Worm (Caenorhabditis elegans) whole organism, L4/young adult: ENCODE measurements around the gene C35D6.4.
"Not testable (repeated sequence)": the region's sequence is repeated elsewhere in the genome, so short reads cannot be mapped to it uniquely, and the experiment has no call there.

Experiments used
- W03F9.2 ChIP-seq: fragments of 150-350 bp; optimal IDR thresholded peaks from 2 replicates; lab custom pipeline; 2014; ENCODE audit warnings: missing biosample characterization, missing genetic modification characterization
- dao-5 ChIP-seq: sonication (generic microtip); optimal IDR thresholded peaks from 2 replicates; lab custom pipeline; 2016; ENCODE audit warnings: missing genotype, missing genetic modification characterization, moderate library complexity, missing compliant biosample characterization
- him-1 ChIP-seq: sonication (generic microtip); optimal IDR thresholded peaks from 2 replicates; lab custom pipeline; 2016; ENCODE audit warnings: missing genotype, missing genetic modification reagents, missing genetic modification characterization, missing compliant biosample characterization

The C35D6.4 gene

DNA sequence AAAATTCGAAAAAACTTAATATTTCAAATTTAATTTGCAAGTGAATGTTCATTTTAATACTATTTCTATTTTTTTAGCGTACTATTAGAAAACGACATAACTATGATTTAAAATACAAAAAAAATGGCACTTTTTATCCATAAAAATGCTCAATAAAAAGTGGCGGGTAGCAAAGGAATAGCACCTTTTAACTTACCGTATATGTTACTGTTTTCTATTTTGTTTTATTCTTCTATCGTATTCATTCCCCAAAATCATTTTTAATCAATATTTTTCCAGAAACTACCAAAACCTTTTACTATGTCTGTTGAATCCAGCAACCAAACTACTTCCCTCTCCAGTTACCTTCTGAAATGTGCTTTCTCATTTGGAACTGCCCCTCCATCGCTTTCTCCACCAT, at the start of gene C35D6.4:
TSS of gene C35D6.4 (plus strand) at position 301 of the 400 bp plus-strand sequence.
- TF ChIP-seq him-1 (tag; lab: Kevin White, UChicago) = no peak
- TF ChIP-seq dao-5 (tag; lab: Kevin White, UChicago) = no peak
- TF ChIP-seq W03F9.2 (tag; lab: Kevin White, UChicago) = no peak

DNA sequence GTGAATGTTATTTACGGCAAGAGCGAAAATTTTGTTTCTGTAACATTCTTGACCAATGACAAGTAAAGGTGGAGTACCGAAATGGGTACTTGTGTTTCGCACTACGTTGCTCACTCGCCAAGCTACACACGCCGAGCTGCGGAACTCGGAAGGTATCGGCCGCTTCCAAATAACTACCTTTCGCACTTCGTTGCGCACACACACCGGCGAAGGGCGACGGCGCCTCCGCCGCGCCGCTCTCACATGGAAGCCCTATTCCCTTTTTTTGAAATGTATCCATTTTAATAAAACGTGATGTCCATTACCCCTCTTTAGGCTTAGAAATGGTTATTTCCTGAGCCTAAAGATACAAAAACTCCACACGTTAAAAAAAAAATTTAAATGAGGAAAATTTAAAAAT, 43.9 kb upstream of the C35D6.4 start:
- no peak for TF ChIP-seq W03F9.2 (tag; lab: Kevin White, UChicago)
- no peak for TF ChIP-seq him-1 (tag; lab: Kevin White, UChicago)
- TF ChIP-seq dao-5 (tag; lab: Kevin White, UChicago) = no peak

DNA sequence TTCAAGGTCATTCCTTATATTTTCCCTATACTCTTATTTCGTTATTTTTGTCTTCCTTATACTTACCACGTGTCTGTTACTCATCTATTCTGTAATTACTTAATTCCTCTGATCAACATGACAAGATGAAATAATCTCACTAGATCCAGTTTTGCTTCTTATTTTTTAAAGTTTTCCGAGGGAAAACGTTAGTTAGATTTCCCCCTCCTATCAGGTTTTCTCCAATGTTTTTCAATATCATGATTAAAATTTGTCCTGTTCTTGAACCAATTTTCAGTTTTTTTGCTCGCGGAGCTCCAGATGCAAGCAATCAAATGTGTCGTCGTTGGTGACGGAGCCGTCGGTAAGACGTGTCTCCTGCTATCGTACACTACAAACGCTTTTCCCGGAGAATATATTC, 42.9 kb upstream of the C35D6.4 start, which contains the start of gene rac-2:
TSS of gene rac-2 (plus strand) at position 301 of the 400 bp plus-strand sequence.
- not testable (repeated sequence) for TF ChIP-seq dao-5, him-1, W03F9.2 (tag; lab: Kevin White, UChicago)

DNA sequence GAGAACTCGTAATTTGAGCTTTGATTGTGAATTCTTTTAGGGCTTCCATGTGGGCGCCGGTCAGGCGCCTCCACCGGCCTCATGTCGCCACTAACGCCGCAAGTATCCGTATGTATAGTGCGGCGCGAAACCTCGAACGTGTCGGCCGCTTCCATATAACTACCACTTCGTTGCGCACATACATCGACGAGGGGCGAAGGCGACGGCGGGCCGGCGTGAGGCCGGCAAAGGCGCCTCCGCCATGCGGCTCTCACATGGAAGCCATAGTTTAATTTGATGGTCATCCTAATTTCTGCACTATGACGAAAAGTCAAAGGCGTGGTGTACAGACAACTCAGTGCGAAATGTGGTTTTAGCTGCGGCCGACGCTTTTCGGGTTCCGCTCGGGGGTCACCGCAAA, 40.7 kb upstream of the C35D6.4 start:
- TF ChIP-seq him-1 (tag; lab: Kevin White, UChicago) (no peak), W03F9.2 (tag; lab: Kevin White, UChicago) (no peak), dao-5 (tag; lab: Kevin White, UChicago) (no peak)

DNA sequence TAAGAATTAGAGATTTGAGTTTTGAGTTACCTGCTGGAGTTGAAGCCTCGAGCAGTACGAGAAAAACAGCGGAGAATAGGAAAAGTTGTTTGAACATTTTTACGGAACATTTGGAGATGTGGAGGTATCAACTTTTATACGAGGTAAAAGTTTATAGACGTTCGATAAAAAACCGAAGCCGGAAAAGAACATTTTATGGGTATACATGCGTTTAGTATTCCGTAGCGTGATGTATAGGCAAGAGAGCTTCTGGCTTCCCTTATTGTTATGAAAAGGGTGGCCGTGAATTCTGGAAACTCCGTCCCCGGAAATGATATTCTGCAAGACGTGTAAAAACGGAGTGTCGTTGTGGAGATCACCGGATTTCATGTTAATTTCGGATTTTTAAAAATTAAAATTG, 30.4 kb upstream of the C35D6.4 start, which contains the start of gene K03D3.5:
TSS of gene K03D3.5 (minus strand) at position 101 of the 400 bp plus-strand sequence.
- no peak for TF ChIP-seq him-1 (tag; lab: Kevin White, UChicago)
- no peak for TF ChIP-seq W03F9.2 (tag; lab: Kevin White, UChicago)
- no peak for TF ChIP-seq dao-5 (tag; lab: Kevin White, UChicago)

DNA sequence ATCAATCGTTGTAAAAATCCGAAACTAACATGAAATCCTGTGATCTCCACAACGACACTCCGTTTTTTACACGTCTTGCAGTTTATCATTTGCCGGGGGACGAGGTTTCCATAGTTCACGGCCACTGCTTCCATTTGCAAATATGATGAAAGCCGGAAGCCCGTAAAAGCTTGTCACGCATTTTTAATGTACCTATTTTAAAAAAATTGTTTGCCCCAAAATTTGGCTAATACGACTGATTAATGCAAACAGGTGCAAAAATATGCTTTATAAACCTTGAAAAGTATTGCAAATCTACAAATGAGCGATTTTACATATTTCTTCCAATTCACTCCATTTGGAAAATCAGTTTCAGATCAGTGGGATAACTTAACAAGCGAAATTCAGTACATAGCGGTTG, 29.9 kb upstream of the C35D6.4 start, which contains the start of gene srz-61:
TSS of gene srz-61 (plus strand) at position 301 of the 400 bp plus-strand sequence.
- TF ChIP-seq him-1 (tag; lab: Kevin White, UChicago) = no peak
- TF ChIP-seq dao-5 (tag; lab: Kevin White, UChicago) = no peak
- TF ChIP-seq W03F9.2 (tag; lab: Kevin White, UChicago) = no peak

DNA sequence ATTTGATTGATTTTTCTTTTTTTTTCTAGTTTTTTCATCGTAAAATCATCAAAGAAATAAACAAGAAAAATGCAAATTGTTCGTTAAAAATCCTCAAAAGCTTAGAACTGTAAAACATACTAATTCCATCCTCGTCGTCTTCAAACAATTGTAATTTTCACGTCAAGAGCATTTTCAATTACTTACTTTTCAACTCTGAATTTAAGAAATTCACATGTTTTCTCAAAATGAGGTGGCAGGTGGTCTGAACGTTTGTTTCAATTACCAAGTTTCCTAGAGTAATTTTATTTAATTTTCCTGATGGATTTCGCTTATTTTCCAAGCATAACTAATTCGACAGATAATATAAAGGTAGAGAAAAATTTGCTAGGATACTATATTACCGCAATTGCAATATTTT, 27.4 kb upstream of the C35D6.4 start, which contains the start of gene srz-104:
TSS of gene srz-104 (plus strand) at position 301 of the 400 bp plus-strand sequence.
- no peak for TF ChIP-seq dao-5 (tag; lab: Kevin White, UChicago)
- no peak for TF ChIP-seq W03F9.2 (tag; lab: Kevin White, UChicago)
- no peak for TF ChIP-seq him-1 (tag; lab: Kevin White, UChicago)

DNA sequence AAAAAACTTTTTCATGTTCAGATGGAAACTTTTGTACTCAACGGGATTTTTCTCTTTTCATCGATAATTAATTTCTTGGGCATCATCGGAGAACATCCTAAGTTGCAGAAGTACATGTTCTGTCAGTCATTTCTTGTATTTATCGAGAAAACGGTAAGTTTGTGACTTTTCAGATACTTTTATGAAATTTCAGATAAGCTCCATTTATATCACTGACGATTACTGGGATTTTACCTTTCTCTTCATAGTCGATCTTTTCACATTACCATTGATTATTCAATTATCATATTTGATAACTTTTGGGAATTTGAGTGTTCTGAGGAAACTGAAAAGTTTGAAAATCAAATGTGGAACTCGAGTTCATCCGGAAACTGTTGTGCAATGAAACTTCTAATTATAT, 26.2 kb upstream of the C35D6.4 start, which contains the start of gene srz-105:
TSS of gene srz-105 (plus strand) at position 301 of the 400 bp plus-strand sequence.
- no peak for TF ChIP-seq dao-5 (tag; lab: Kevin White, UChicago)
- no peak for TF ChIP-seq him-1 (tag; lab: Kevin White, UChicago)
- TF ChIP-seq W03F9.2 (tag; lab: Kevin White, UChicago) = no peak

DNA sequence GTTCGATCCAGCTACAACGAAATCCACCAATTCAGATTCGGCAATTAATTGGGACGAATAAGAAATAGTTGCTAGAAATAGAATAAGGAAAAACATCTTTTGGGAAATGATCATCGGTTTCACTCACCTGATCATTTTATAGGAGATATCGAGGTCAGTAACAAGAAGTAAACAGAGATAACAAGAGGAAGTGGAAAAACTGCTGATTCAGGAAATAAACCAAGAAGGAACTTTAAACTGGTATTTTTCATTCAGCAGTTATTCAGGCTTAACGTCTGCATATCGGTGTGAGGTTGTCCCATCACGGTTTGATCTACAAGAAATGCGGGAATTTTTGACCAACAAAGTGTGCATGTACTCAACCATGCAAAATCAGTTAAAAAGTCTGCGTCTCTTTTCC, 22.3 kb upstream of the C35D6.4 start, which contains the start of gene K03D3.2:
TSS of gene K03D3.2 (minus strand) at position 101 of the 400 bp plus-strand sequence.
- TF ChIP-seq dao-5 (tag; lab: Kevin White, UChicago) = no peak

DNA sequence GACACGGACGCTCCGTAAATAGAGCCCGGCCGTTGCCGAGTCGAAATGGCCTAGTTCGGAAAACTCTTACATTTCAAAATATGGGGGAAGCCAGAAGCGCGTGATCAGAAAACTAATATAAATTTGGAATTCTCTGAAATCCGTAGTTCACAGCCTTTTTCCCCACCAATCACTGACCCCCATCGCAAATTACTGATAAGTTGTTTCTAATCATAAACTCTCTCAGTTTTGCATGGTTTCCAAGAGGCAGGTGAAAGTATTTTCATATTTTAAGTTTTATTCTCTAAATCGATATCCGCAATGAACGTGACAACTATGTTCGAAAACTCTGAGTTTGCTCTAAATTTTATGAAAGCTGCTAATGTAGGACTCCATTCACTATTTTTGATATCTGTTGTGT, 21.6 kb upstream of the C35D6.4 start, which contains the start of gene srz-74:
TSS of gene srz-74 (plus strand) at position 301 of the 400 bp plus-strand sequence.
- no peak for TF ChIP-seq dao-5 (tag; lab: Kevin White, UChicago)
- no peak for TF ChIP-seq him-1 (tag; lab: Kevin White, UChicago)
- TF ChIP-seq W03F9.2 (tag; lab: Kevin White, UChicago) = no peak

DNA sequence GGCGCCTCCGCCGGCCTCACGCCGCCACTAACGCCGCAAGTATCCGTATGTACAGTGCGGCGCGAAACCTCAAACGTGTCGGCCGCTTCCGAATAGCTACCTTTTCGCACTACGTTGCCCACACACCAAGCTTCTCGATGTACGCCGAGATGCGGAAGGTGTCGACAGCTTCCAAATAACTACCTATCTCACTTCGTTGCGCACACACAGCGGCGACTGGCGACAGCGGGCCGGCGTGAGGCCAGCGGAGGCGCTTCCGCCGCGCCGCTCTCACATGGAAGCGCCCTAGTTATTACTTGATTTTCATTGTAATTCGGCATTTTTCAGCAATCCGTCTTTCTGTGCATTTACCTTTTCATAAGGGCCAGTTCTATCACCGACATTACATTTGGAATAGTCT, 20.3 kb upstream of the C35D6.4 start:
- TF ChIP-seq W03F9.2 (tag; lab: Kevin White, UChicago) (no peak), him-1 (tag; lab: Kevin White, UChicago) (no peak), dao-5 (tag; lab: Kevin White, UChicago) (no peak)

DNA sequence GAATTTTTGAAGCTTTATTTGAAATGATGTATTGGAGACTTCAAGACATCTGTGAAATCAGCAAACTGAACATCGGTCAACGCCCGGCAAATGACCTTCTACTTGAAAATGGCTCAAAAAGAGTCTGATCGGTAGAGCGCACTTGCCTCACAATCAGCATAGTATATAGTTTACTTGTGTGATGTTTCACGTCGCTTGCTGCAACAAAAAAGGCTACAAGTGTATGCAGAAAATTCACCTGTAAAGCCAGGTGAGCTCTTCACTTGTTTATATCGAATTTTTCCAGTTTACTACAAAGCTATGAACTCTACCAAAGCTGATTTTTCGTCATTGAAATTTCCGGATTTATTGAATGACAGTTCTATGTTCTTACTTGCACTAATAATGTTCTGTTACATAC, 18.2 kb upstream of the C35D6.4 start, which contains the start of gene srz-71:
TSS of gene srz-71 (plus strand) at position 301 of the 400 bp plus-strand sequence.
- TF ChIP-seq W03F9.2 (tag; lab: Kevin White, UChicago) = no peak
- no peak for TF ChIP-seq him-1 (tag; lab: Kevin White, UChicago)
- no peak for TF ChIP-seq dao-5 (tag; lab: Kevin White, UChicago)

DNA sequence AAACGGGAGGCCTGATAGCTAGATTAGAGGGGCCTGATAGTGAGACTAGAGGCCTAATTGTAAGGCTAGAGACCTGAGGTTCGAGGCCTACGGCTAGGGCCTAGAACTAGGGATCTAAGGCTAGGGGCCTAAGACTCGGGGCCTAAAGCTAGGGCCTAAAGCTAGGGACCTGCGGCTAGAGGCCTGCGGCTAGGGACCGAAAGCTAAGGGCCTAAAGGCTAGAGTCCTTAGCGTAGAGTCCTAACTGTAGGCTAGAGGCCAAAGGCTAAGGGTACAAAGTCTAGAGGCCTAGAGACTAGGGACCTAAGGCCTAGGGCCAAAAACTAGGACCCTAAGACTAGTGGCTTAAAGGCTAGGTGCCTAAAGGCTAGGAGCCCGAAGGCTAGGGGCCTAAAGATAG, 17.7 kb upstream of the C35D6.4 start:
- TF ChIP-seq dao-5 (tag; lab: Kevin White, UChicago) (no peak), W03F9.2 (tag; lab: Kevin White, UChicago) (no peak), him-1 (tag; lab: Kevin White, UChicago) (no peak)

DNA sequence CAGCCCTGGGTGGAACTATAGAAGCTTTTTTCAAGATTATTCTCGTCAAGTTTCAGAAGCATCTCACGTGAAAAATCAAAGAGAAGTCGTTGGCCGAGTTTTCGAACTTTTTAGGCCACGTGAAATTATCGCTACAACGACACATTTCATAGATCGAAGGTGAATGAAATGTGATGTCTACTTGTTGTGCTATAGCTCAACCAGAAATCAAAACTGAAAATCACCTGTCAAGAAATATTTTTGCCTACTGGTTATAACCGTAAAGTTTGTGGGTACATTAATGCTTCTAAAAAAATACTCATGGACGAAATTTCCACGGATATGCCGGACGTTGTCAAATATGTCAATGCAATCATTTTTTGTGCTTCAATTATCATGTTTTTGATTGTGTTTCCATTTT, 15.8 kb upstream of the C35D6.4 start, which contains the start of gene srz-38:
TSS of gene srz-38 (plus strand) at position 301 of the 400 bp plus-strand sequence.
- TF ChIP-seq W03F9.2 (tag; lab: Kevin White, UChicago) (no peak), him-1 (tag; lab: Kevin White, UChicago) (no peak), dao-5 (tag; lab: Kevin White, UChicago) (no peak)
